Worm (Caenorhabditis elegans): Measurements from ENCODE around the gene xnd-1.

- TF ChIP-seq nhr-237 (tag; optimal IDR thresholded peaks at IDR 0.05), result no peak
- no peak for TF ChIP-seq elt-3 (tag; optimal IDR thresholded peaks at IDR 0.05)
- no peak for TF ChIP-seq pha-4 (tag; optimal IDR thresholded peaks at IDR 0.05)
- TF ChIP-seq lin-13 (tag; optimal IDR thresholded peaks at IDR 0.05), result no peak
- TF ChIP-seq nhr-28 (tag; optimal IDR thresholded peaks at IDR 0.05), result no peak
- TF ChIP-seq blmp-1 (tag; optimal IDR thresholded peaks at IDR 0.05), result no peak
- TF ChIP-seq nhr-2 (tag; optimal IDR thresholded peaks at IDR 0.05), result no peak
- TF ChIP-seq ceh-39 (tag; optimal IDR thresholded peaks at IDR 0.05), result no peak
- TF ChIP-seq nhr-76 (tag; optimal IDR thresholded peaks at IDR 0.05), result no peak
- TF ChIP-seq sptf-1 (tag; optimal IDR thresholded peaks at IDR 0.05), result no peak
- no peak for TF ChIP-seq snpc-4 (tag; optimal IDR thresholded peaks at IDR 0.05)
- TF ChIP-seq ztf-11 (tag; optimal IDR thresholded peaks at IDR 0.05), result no peak
- no peak for TF ChIP-seq lsy-2 (tag; optimal IDR thresholded peaks at IDR 0.05)
Measured at ce11 chrIII:5656941-5657340, 52.7 kb downstream of the xnd-1 start, which contains the start of gene sdz-21.

All from whole organism, mixed stage, embryonic.